Worm (Caenorhabditis elegans): ENCODE results near the gene F22B8.3.

ce11 chrV:16053373-16053772, 37.4 kb upstream of the F22B8.3 start, which contains the start of gene F14H3.3:
- TF ChIP-seq F37D6.2 (tag; optimal IDR thresholded peaks at IDR 0.05) (no peak), saeg-2 (GFP tag; IDR thresholded peaks at IDR 0.05) (no peak), ZK546.5 (tag; optimal IDR thresholded peaks at IDR 0.05) (no peak), hmg-1.1 (GFP tag; IDR thresholded peaks at IDR 0.05) (no peak), lin-13 (GFP tag; optimal IDR thresholded peaks at IDR 0.05) (no peak), R02D3.7 (tag; optimal IDR thresholded peaks at IDR 0.05) (no peak), php-3 (GFP tag; IDR thresholded peaks at IDR 0.05) (no peak), ama-1 (optimal IDR thresholded peaks at IDR 0.05) (no peak), pha-4 (GFP tag; IDR thresholded peaks at IDR 0.05) (no peak), pha-4 (tag; optimal IDR thresholded peaks at IDR 0.05) (no peak), nhr-11 (tag; optimal IDR thresholded peaks at IDR 0.05) (no peak), unc-130 (GFP tag; optimal IDR thresholded peaks at IDR 0.05) (no peak), unc-62 (GFP tag; optimal IDR thresholded peaks at IDR 0.05 in 1 of 2) (no peak), unc-62 (tag; optimal IDR thresholded peaks at IDR 0.05) (no peak)

All from whole organism, L4 larva.